Worm (Caenorhabditis elegans): ENCODE results near the gene ugt-8.
A peak's percentile ranks its signal among the peaks of the same experiment; 100 is the strongest.

Gene ugt-8

ce11 chrV:4903696-4904095 lies at the start of gene ugt-8:
Gene ugt-8 (plus strand): TSS chrV:4903930.
- TF ChIP-seq hnd-1 (tag; optimal IDR thresholded peaks at IDR 0.05) (no peak), B0310.2 (tag; optimal IDR thresholded peaks at IDR 0.05) (no peak), scrt-1 (GFP tag; IDR thresholded peaks at IDR 0.05) (no peak), flt-1 (GFP tag; IDR thresholded peaks at IDR 0.05) (no peak), tbx-11 (GFP tag; IDR thresholded peaks at IDR 0.05) (no peak), ceh-13 (GFP tag; optimal IDR thresholded peaks at IDR 0.05) (no peak), hmbx-1 (tag; optimal IDR thresholded peaks at IDR 0.05) (no peak)

DNA sequence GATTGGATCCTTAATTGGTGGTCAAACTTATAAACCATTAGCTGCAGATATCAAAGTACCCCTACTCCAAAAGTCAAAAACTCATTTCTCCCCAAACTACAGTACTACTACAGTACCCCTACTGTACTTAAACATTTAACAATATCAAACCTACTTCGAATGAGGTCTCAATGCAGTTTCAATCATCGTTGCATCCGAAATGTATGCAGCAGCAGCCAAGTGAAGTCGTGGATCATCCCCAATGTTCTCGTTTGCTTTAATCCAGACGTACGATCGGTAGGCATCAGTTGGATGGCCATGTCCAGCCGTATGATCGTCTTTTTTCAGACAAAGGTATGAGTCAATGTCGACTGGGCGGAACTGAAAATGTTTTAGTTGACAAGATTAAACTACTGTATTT lies 46.2 kb upstream of the ugt-8 start:
- TF ChIP-seq ceh-36 (tag; optimal IDR thresholded peaks at IDR 0.05) (no peak), pes-1 (GFP tag; IDR thresholded peaks at IDR 0.05) (no peak), sea-1 (GFP tag; conservative IDR thresholded peaks at IDR 0.05) (no peak)

ce11 chrV:4860525-4860924 lies 43.2 kb upstream of the ugt-8 start:
- no peak for TF ChIP-seq aly-1 (tag; optimal IDR thresholded peaks at IDR 0.05)
- peak; percentile 41 for TF ChIP-seq F13C5.2 (tag; optimal IDR thresholded peaks at IDR 0.05)
- TF ChIP-seq ceh-36 (tag; optimal IDR thresholded peaks at IDR 0.05): peak; percentile 1
- no peak for TF ChIP-seq tbx-11 (GFP tag; IDR thresholded peaks at IDR 0.05)
- TF ChIP-seq tra-4 (tag; optimal IDR thresholded peaks at IDR 0.05): no peak

DNA sequence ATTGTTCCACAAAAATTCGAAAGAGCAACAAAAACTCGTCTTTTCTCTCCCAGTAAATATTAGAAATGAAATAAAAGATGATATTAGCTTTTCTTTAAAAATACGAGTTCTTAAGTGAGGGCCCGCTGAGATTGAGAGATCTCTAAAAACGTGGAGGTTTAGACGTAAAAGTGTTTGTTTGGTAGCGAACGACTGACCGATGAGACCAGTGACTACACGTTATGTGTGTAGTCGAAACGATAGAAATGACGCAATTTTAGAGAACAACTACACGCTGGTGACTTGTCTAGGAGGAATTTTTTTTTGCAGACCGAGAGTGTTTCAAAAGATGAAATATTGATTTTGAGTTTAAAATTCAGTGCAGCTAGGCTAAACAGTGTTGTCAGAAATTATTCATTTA lies 41.0 kb upstream of the ugt-8 start, which contains the start of gene C37H5.13:
TSS of gene C37H5.13 (minus strand) at position 229 of the 400 bp plus-strand sequence.
- TF ChIP-seq sea-1 (GFP tag; conservative IDR thresholded peaks at IDR 0.05): no peak

DNA sequence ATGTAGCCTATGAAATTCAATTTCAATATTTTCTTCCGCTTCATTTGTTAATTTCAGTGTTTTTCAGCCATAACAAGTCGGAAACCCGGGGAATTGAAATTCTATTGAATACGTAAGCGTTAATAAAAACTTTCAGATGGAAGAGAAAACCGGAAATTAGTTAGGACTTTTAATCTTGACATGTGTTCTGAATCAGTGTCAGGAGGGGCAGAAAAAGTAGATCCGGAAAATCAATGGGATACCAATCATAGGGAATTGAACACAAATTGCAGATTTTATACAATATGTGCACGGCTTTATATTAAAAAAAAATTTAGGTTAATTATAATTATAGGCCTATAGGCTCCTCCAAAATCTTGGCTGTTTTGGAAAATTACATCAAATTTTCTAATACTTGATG lies 39.4 kb upstream of the ugt-8 start:
- TF ChIP-seq F13C5.2 (tag; optimal IDR thresholded peaks at IDR 0.05) (no peak), B0310.2 (tag; optimal IDR thresholded peaks at IDR 0.05) (no peak), tbx-11 (GFP tag; IDR thresholded peaks at IDR 0.05) (no peak), sea-1 (GFP tag; conservative IDR thresholded peaks at IDR 0.05) (no peak), ceh-36 (tag; optimal IDR thresholded peaks at IDR 0.05) (no peak), hmbx-1 (tag; optimal IDR thresholded peaks at IDR 0.05) (no peak), ceh-13 (GFP tag; optimal IDR thresholded peaks at IDR 0.05) (no peak), scrt-1 (GFP tag; IDR thresholded peaks at IDR 0.05) (no peak), ets-7 (tag; optimal IDR thresholded peaks at IDR 0.05) (no peak), pes-1 (GFP tag; IDR thresholded peaks at IDR 0.05) (no peak), tbx-37 (GFP tag; conservative IDR thresholded peaks at IDR 0.05) (no peak), ama-1 (optimal IDR thresholded peaks at IDR 0.05) (no peak), aly-1 (tag; optimal IDR thresholded peaks at IDR 0.05) (no peak), flt-1 (GFP tag; IDR thresholded peaks at IDR 0.05) (no peak), hmg-4 (GFP tag; optimal IDR thresholded peaks at IDR 0.05) (no peak)

ce11 chrV:4865364-4865763 lies 38.4 kb upstream of the ugt-8 start, which contains the start of gene srd-32:
Gene srd-32 (plus strand): TSS chrV:4865664.
- TF ChIP-seq aly-1 (tag; optimal IDR thresholded peaks at IDR 0.05) (no peak), hnd-1 (tag; optimal IDR thresholded peaks at IDR 0.05) (no peak)

DNA sequence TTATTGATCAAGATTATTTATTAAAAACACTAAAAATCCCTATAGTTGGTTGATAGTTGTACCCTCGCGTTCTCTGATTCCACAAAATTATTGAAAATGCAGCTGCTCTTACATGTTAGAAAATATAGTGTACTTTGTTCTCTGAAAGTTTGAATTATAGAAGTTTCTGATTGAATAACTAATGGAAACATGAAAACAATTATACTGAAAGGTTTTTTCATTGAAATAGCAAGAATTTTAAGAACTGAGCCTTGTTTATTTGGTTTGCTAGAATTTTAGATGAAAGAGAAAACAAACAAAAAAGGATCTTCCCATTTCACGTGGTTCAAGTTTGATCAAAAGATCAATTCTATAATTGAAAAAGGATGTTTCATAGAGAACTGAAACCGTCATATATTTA lies 36.2 kb upstream of the ugt-8 start:
- TF ChIP-seq F13C5.2 (tag; optimal IDR thresholded peaks at IDR 0.05) (no peak), hmbx-1 (tag; optimal IDR thresholded peaks at IDR 0.05) (no peak), pes-1 (GFP tag; IDR thresholded peaks at IDR 0.05) (no peak), flt-1 (GFP tag; IDR thresholded peaks at IDR 0.05) (no peak), tbx-37 (GFP tag; conservative IDR thresholded peaks at IDR 0.05) (no peak), ets-7 (tag; optimal IDR thresholded peaks at IDR 0.05) (no peak), hnd-1 (tag; optimal IDR thresholded peaks at IDR 0.05) (no peak), ceh-36 (tag; optimal IDR thresholded peaks at IDR 0.05) (no peak), B0310.2 (tag; optimal IDR thresholded peaks at IDR 0.05) (no peak), sea-1 (GFP tag; conservative IDR thresholded peaks at IDR 0.05) (no peak)

DNA sequence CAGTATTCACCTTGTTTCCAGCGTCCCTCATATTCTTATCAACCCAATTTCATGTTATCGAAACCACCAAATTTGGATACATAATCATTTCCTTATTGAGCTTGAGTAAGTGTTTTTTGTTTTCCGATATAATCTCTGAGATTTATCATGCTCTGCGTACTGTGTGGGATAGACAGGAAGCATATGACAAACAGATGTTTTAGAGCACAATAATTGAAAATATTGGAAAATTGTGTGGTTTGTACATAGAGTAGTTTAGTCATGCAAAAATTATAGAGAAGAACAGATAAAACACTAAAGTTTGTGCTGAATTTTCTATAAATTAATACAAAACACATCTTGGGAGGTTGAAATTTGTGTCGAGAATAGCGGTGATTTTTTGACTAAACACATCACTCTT lies 35.0 kb upstream of the ugt-8 start:
- TF ChIP-seq hmg-4 (GFP tag; optimal IDR thresholded peaks at IDR 0.05) (no peak), scrt-1 (GFP tag; IDR thresholded peaks at IDR 0.05) (no peak), B0310.2 (tag; optimal IDR thresholded peaks at IDR 0.05) (no peak), pes-1 (GFP tag; IDR thresholded peaks at IDR 0.05) (no peak), flt-1 (GFP tag; IDR thresholded peaks at IDR 0.05) (no peak), tbx-37 (GFP tag; conservative IDR thresholded peaks at IDR 0.05) (no peak), sea-1 (GFP tag; conservative IDR thresholded peaks at IDR 0.05) (no peak), tbx-11 (GFP tag; IDR thresholded peaks at IDR 0.05) (no peak)

DNA sequence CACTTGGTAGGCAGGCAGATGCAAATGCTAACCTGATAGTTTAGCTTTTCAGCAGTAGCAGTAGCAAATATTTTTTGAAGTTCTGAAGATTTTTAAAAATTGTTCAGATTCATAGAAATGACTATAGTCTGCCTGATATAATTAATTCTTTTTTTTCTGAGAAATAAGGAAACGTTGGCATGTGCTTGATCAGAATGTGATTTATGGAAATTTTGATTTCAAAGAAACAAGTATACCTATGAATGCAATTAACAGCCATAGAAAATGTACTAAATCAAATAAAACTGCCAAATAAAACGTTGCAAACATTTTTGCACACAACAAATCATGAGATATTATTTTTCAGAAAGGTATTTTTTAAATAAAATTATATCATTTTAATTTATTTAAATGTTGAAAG lies 33.1 kb upstream of the ugt-8 start:
- TF ChIP-seq hnd-1 (tag; optimal IDR thresholded peaks at IDR 0.05) (no peak), scrt-1 (GFP tag; IDR thresholded peaks at IDR 0.05) (no peak), ceh-36 (tag; optimal IDR thresholded peaks at IDR 0.05) (no peak), hmg-4 (GFP tag; optimal IDR thresholded peaks at IDR 0.05) (no peak), flt-1 (GFP tag; IDR thresholded peaks at IDR 0.05) (no peak), tbx-11 (GFP tag; IDR thresholded peaks at IDR 0.05) (no peak), F13C5.2 (tag; optimal IDR thresholded peaks at IDR 0.05) (no peak), ama-1 (optimal IDR thresholded peaks at IDR 0.05) (no peak), tbx-37 (GFP tag; conservative IDR thresholded peaks at IDR 0.05) (no peak), ceh-13 (GFP tag; optimal IDR thresholded peaks at IDR 0.05) (no peak), aly-1 (tag; optimal IDR thresholded peaks at IDR 0.05) (no peak), B0310.2 (tag; optimal IDR thresholded peaks at IDR 0.05) (no peak), pes-1 (GFP tag; IDR thresholded peaks at IDR 0.05) (no peak), tra-4 (tag; optimal IDR thresholded peaks at IDR 0.05) (no peak), ets-7 (tag; optimal IDR thresholded peaks at IDR 0.05) (no peak), sea-1 (GFP tag; conservative IDR thresholded peaks at IDR 0.05) (no peak)
